Worm (Caenorhabditis elegans) whole organism, late embryonic: ENCODE measurements around the gene plpp-1.3.

Experiments
- C08G9.2 ChIP-seq: sonication (generic microtip); optimal IDR thresholded peaks from 2 replicates; lab custom pipeline; 2016; ENCODE audit warnings: mild to moderate bottlenecking, missing genetic modification characterization, moderate library complexity, missing compliant biosample characterization
- F13H6.1 ChIP-seq: sonication (generic microtip); optimal IDR thresholded peaks from 2 replicates; lab custom pipeline; 2016; ENCODE audit warnings: missing genetic modification characterization, missing compliant biosample characterization
- K02D7.2 ChIP-seq: sonication (generic microtip); optimal IDR thresholded peaks from 2 replicates; lab custom pipeline; 2017; ENCODE audit warnings: mild to moderate bottlenecking, missing genetic modification characterization, missing compliant biosample characterization
- K09A11.1 ChIP-seq: sonication (generic microtip); optimal IDR thresholded peaks from 2 replicates; lab custom pipeline; 2017; ENCODE audit warnings: antibody characterized with exemption, mild to moderate bottlenecking, missing genetic modification characterization, missing compliant biosample characterization; ENCODE audit not compliant: insufficient read depth
- ahr-1 ChIP-seq: sonication (generic microtip); optimal IDR thresholded peaks from 2 replicates; lab custom pipeline; 2016; ENCODE audit warnings: missing genetic modification characterization, missing compliant biosample characterization
- ceh-18 ChIP-seq: sonication (generic microtip); optimal IDR thresholded peaks from 2 replicates; lab custom pipeline; 2016; ENCODE audit warnings: missing genetic modification characterization, missing compliant biosample characterization
- ceh-45 ChIP-seq: fragments of 200-800 bp; sonication (Bioruptor generic); IDR thresholded peaks from 2 replicates; pipeline ENCODE4 v1.3.6; 2022; ENCODE audit warnings: missing genetic modification reagents, missing genetic modification characterization, missing compliant biosample characterization
- ceh-48 ChIP-seq: sonication (generic microtip); optimal IDR thresholded peaks from 2 replicates; lab custom pipeline; 2016; ENCODE audit warnings: missing genetic modification characterization, inconsistent platforms, missing compliant biosample characterization
- dmd-4 ChIP-seq: sonication (generic microtip); optimal IDR thresholded peaks from 2 replicates; lab custom pipeline; 2016; ENCODE audit warnings: borderline replicate concordance, missing genetic modification characterization, missing compliant biosample characterization
- dve-1 ChIP-seq: sonication (generic microtip); optimal IDR thresholded peaks from 2 replicates; lab custom pipeline; 2017; ENCODE audit warnings: antibody characterized with exemption, mild to moderate bottlenecking, missing genetic modification characterization, missing compliant biosample characterization
- elt-2 ChIP-seq: sonication (generic microtip); optimal IDR thresholded peaks from 2 replicates; lab custom pipeline; 2016; ENCODE audit warnings: missing genetic modification reagents, missing genetic modification characterization, missing compliant biosample characterization
- ets-4 ChIP-seq: sonication (generic microtip); optimal IDR thresholded peaks from 2 replicates; lab custom pipeline; 2016; ENCODE audit warnings: missing genetic modification characterization, missing compliant biosample characterization
- fkh-6 ChIP-seq: sonication (generic microtip); optimal IDR thresholded peaks from 2 replicates; lab custom pipeline; 2016; ENCODE audit warnings: missing genetic modification characterization, missing compliant biosample characterization
- gmeb-2 ChIP-seq: sonication (generic microtip); optimal IDR thresholded peaks from 2 replicates; lab custom pipeline; 2016; ENCODE audit warnings: missing genetic modification characterization, inconsistent platforms, missing compliant biosample characterization
- hlh-13 ChIP-seq: fragments of 200-800 bp; sonication (Bioruptor generic); optimal IDR thresholded peaks from 2 replicates; lab custom pipeline; 2018; ENCODE audit warnings: mild to moderate bottlenecking, missing genetic modification characterization, missing compliant biosample characterization
- hlh-30 ChIP-seq: sonication (generic microtip); optimal IDR thresholded peaks from 2 replicates; lab custom pipeline; 2017; ENCODE audit warnings: antibody characterized with exemption, missing genetic modification characterization, missing compliant biosample characterization; ENCODE audit not compliant: insufficient read depth
- lin-11 ChIP-seq: fragments of 200-800 bp; sonication (Bioruptor generic); optimal IDR thresholded peaks from 2 replicates; lab custom pipeline; 2018; ENCODE audit warnings: mild to moderate bottlenecking, missing genetic modification characterization, missing compliant biosample characterization
- madf-2 ChIP-seq: sonication (generic microtip); optimal IDR thresholded peaks from 2 replicates; lab custom pipeline; 2017; ENCODE audit warnings: missing genetic modification characterization, missing compliant biosample characterization
- nfya-1 ChIP-seq: sonication (generic microtip); optimal IDR thresholded peaks from 2 replicates; lab custom pipeline; 2017; ENCODE audit warnings: missing genetic modification characterization, mild to moderate bottlenecking, missing compliant biosample characterization, antibody characterized with exemption, moderate library complexity
- odd-2 ChIP-seq: sonication (generic microtip); optimal IDR thresholded peaks from 2 replicates; lab custom pipeline; 2017; ENCODE audit warnings: antibody characterized with exemption, mild to moderate bottlenecking, missing genetic modification characterization, missing compliant biosample characterization
- pha-2 ChIP-seq: sonication (generic microtip); optimal IDR thresholded peaks from 2 replicates; lab custom pipeline; 2017; ENCODE audit warnings: mild to moderate bottlenecking, missing genetic modification characterization, missing compliant biosample characterization
- pha-4 ChIP-seq: fragments of 150-350 bp; optimal IDR thresholded peaks from 2 replicates; lab custom pipeline; 2018; ENCODE audit warnings: missing biosample characterization, missing genetic modification reagents, missing genetic modification characterization
- pros-1 ChIP-seq: fragments of 150-350 bp; optimal IDR thresholded peaks from 2 replicates; lab custom pipeline; 2014; ENCODE audit warnings: missing biosample characterization, missing genetic modification reagents, missing genetic modification characterization
- sdc-2 ChIP-seq: sonication (generic microtip); optimal IDR thresholded peaks from 2 replicates; lab custom pipeline; 2016; ENCODE audit warnings: missing genotype, missing genetic modification characterization, missing compliant biosample characterization
- sox-4 ChIP-seq: sonication (generic microtip); optimal IDR thresholded peaks from 2 replicates; lab custom pipeline; 2017; ENCODE audit warnings: mild to moderate bottlenecking, missing genetic modification characterization, inconsistent platforms, missing compliant biosample characterization
- syd-9 ChIP-seq: sonication (generic microtip); optimal IDR thresholded peaks from 2 replicates; lab custom pipeline; 2016; ENCODE audit warnings: mild to moderate bottlenecking, missing genetic modification characterization, moderate library complexity, missing compliant biosample characterization
- unc-3 ChIP-seq, 2 experiments: fragments of 200-800 bp in 1 of 2; sonication (Bioruptor generic) in 1 of 2; sonication (generic microtip) in 1 of 2; conservative IDR thresholded peaks in 1 of 2; optimal IDR thresholded peaks in 1 of 2; 2 replicates each; pipeline versions ENCODE4 v1.3.6 to Lab custom; 2016 to 2022; ENCODE audit warnings: missing compliant biosample characterization in 2 of 2, missing genetic modification characterization in 2 of 2, missing genetic modification reagents in 1 of 2
- unc-55 ChIP-seq: sonication (generic microtip); optimal IDR thresholded peaks from 2 replicates; lab custom pipeline; 2017; ENCODE audit warnings: missing biosample characterization, missing genetic modification reagents, missing genetic modification characterization
- zip-5 ChIP-seq: sonication (generic microtip); optimal IDR thresholded peaks from 2 replicates; lab custom pipeline; 2016; ENCODE audit warnings: missing genetic modification characterization, missing compliant biosample characterization

The plpp-1.3 gene

ce11 chrX:10664759-10665158 lies 30.4 kb upstream of the plpp-1.3 start:
- TF ChIP-seq pha-2 (tag; lab: Kevin White, UChicago) (no peak), ets-4 (no peak)
- TF ChIP-seq, all 69 proteins: peak for 0

ce11 chrX:10666871-10667270 lies 28.2 kb upstream of the plpp-1.3 start:
- TF ChIP-seq odd-2 (no peak), hlh-30 (no peak), ceh-18 (tag; lab: Kevin White, UChicago) (no peak), gmeb-2 (tag; lab: Kevin White, UChicago) (no peak), ahr-1 (tag; lab: Kevin White, UChicago) (no peak), unc-55 (GFP tag; lab: Kevin White, UChicago) (no peak), dve-1 (tag; lab: Kevin White, UChicago) (no peak), pha-2 (tag; lab: Kevin White, UChicago) (no peak), zip-5 (tag; lab: Kevin White, UChicago) (no peak)

DNA sequence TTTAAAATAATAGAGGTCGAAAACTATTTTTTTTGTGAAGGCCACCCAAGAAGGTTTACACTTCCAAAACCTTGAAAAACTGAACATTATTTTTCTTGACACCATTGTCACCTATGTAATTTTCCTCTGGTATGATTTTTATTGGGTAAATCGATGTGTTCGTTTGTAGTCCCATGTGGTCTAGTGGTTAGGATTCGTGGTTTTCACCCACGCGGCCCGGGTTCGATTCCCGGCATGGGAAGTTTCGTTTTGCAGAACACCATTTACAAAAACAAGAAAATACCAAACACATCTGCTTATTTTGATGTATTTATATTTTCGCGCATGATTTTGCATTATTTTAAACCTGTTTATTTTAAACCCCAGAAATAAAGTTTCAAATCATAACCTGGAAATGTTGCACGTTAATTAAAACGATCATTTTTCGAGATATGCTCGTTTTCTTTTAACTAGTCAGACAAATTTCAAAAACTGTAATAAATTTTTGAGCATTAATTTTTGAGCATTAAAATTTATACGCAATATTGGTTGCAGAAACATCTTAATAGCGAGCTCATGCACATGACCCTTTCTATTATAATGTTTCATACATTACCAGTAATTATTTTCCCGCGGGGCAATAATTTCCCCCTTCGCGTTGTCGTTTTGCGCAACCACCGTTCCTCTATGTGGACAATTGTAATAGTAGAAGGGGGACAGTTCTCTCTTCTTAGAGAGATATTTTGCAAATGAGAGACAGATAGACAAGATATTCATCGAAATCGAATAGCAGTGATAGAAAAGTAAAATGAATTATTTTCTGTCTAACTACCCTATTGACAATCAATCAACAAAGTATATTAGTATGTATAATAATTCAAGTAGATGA lies 27.5 kb upstream of the plpp-1.3 start:
- TF ChIP-seq lin-11 (tag; lab: Kevin White, UChicago), result no peak
- TF ChIP-seq sox-4, result no peak
- peak; percentile 97 for TF ChIP-seq sdc-2 (tag; lab: Kevin White, UChicago)
- TF ChIP-seq pha-2 (tag; lab: Kevin White, UChicago), result no peak
- TF ChIP-seq fkh-6 (tag; lab: Kevin White, UChicago), result no peak

DNA sequence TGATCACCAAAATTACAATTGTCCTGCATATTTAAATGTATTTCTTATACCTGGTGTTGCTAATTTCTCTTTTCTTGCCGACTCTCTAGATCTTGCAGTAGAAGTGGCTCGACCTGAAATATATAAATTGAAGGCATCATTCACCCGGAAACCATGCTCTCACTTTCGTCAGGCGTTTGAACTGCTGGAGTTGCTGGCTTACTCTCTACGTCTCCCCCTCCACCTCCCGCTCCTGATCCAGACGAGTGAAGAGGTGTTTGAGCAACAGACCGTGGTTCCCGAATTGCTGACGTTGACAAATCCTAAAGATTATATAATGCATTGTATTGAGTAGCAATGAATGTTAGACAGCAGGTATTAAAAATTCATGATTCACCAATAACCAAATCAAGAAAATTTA lies 24.9 kb upstream of the plpp-1.3 start:
- TF ChIP-seq nfya-1 (tag; lab: Kevin White, UChicago), result no peak
- TF ChIP-seq sdc-2 (tag; lab: Kevin White, UChicago), result no peak
- no peak for TF ChIP-seq fkh-6 (tag; lab: Kevin White, UChicago)

DNA sequence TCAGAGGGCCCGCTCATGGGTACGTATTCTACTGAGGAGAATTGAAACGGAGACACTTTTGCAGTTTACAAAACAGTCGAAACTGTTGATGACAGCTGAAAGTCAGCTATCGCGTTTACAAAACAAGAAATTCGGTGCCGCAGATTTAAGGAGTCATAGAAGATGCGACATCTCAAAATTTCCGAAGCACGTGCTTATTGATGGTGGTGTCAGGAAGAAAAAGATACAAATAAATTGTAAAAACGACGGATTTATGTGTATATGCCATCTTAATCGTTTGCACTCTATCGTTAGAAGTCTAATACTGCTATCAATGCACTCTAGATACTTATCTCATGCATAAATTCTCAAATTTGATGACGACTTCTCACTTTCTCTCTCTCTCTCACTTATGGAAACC lies 20.9 kb upstream of the plpp-1.3 start, which contains the start of gene F13E6.2:
Gene F13E6.2, minus strand, starts transcription at position 101 of the 400 bp plus-strand sequence.
- TF ChIP-seq ceh-48, result no peak
- TF ChIP-seq C08G9.2, result no peak
- no peak for TF ChIP-seq ahr-1 (tag; lab: Kevin White, UChicago)
- TF ChIP-seq F13H6.1 (tag; lab: Kevin White, UChicago), result no peak
- TF ChIP-seq pros-1 (tag; lab: Kevin White, UChicago), result no peak
- TF ChIP-seq unc-3 (GFP tag; conservative IDR thresholded peaks at IDR 0.05; lab: Robert Waterston, UW), result no peak
- TF ChIP-seq unc-3 (tag; optimal IDR thresholded peaks at IDR 0.05; lab: Kevin White, UChicago), result no peak
- TF ChIP-seq pha-4 (tag; lab: Kevin White, UChicago), result no peak
- no peak for TF ChIP-seq lin-11 (tag; lab: Kevin White, UChicago)
- no peak for TF ChIP-seq madf-2
- TF ChIP-seq nfya-1 (tag; lab: Kevin White, UChicago), result no peak
- TF ChIP-seq syd-9 (tag; lab: Kevin White, UChicago), result no peak
- TF ChIP-seq K09A11.1 (tag; lab: Kevin White, UChicago), result no peak
- no peak for TF ChIP-seq elt-2 (tag; lab: Kevin White, UChicago)

DNA sequence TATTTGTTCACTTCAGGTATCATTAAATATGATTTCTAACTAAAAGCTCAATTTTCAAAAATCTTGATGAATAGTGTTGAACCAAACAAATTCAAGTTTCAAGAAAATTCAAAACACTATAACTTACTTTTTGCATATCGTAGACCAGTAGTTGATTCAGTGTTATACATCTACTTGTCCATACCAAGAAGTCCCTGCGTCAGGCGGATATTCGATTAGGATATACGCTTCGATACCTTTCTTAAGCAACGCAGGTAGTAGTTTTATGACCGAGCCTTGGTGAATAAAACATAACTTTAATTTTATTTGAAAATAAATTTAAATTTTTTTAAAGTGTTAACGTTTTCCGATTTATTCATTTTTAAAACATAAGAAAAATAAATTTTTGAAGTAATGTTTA lies 19.7 kb upstream of the plpp-1.3 start:
- TF ChIP-seq sdc-2 (tag; lab: Kevin White, UChicago) (no peak), unc-55 (GFP tag; lab: Kevin White, UChicago) (no peak), ceh-18 (tag; lab: Kevin White, UChicago) (no peak), madf-2 (no peak), hlh-13 (no peak), K02D7.2 (tag; lab: Kevin White, UChicago) (no peak), dmd-4 (tag; lab: Kevin White, UChicago) (no peak), ceh-45 (GFP tag; lab: Robert Waterston, UW) (no peak), sox-4 (no peak)
